Worm (Caenorhabditis elegans): Measurements from ENCODE around the gene ztf-31.

ztf-31 gene

ce11 chrIII:7230841-7231240, 10.3 kb upstream of the ztf-31 start, which contains the start of gene R151.10:
Gene R151.10, minus strand, starts transcription at chrIII:7230941.
- TF ChIP-seq ama-1 (optimal IDR thresholded peaks at IDR 0.05) (no peak), nhr-19 (GFP tag; conservative IDR thresholded peaks at IDR 0.05) (no peak), ceh-63 (GFP tag; optimal IDR thresholded peaks at IDR 0.05) (no peak)

- TF ChIP-seq mep-1 (tag; optimal IDR thresholded peaks at IDR 0.05) (no peak), tlp-1 (tag; optimal IDR thresholded peaks at IDR 0.05) (no peak), dsc-1 (tag; optimal IDR thresholded peaks at IDR 0.05) (no peak), snpc-4 (tag; optimal IDR thresholded peaks at IDR 0.05) (no peak), jun-1 (tag; optimal IDR thresholded peaks at IDR 0.05) (no peak), ces-1 (GFP tag; optimal IDR thresholded peaks at IDR 0.05) (no peak), ceh-8 (GFP tag; optimal IDR thresholded peaks at IDR 0.05) (no peak), nhr-90 (tag; optimal IDR thresholded peaks at IDR 0.05; ENCODE audit: poor library complexity) (no peak), nhr-20 (tag; optimal IDR thresholded peaks at IDR 0.05) (no peak), swsn-7 (tag; optimal IDR thresholded peaks at IDR 0.05) (no peak), ceh-63 (GFP tag; optimal IDR thresholded peaks at IDR 0.05) (no peak), fkh-8 (tag; optimal IDR thresholded peaks at IDR 0.05) (no peak), skn-1 (tag; optimal IDR thresholded peaks at IDR 0.05) (no peak), sox-4 (tag; optimal IDR thresholded peaks at IDR 0.05) (no peak), sup-37 (GFP tag; optimal IDR thresholded peaks at IDR 0.05) (no peak), irx-1 (tag; optimal IDR thresholded peaks at IDR 0.05) (no peak)
These were observed 8.4 kb upstream of the ztf-31 start, which contains the start of gene adr-2 for ce11 chrIII:7232782-7233181. Gene adr-2, minus strand, starts transcription at chrIII:7232882.

ce11 chrIII:7234148-7234547, 7.0 kb upstream of the ztf-31 start, which contains the start of gene ndus-8:
Gene ndus-8, minus strand, starts transcription at chrIII:7234202.
- TF ChIP-seq mep-1 (tag; optimal IDR thresholded peaks at IDR 0.05) (peak; percentile 95), lin-14 (GFP tag; optimal IDR thresholded peaks at IDR 0.05) (no peak), blmp-1 (tag; optimal IDR thresholded peaks at IDR 0.05) (peak; percentile 67), swsn-7 (tag; optimal IDR thresholded peaks at IDR 0.05) (peak; percentile 78), nhr-85 (tag) (peak; percentile 68), dpl-1 (GFP tag; optimal IDR thresholded peaks at IDR 0.05) (peak; percentile 60 to 79 (median 79)), lsy-2 (tag; optimal IDR thresholded peaks at IDR 0.05) (peak; percentile 87 to 90), zag-1 (tag; optimal IDR thresholded peaks at IDR 0.05) (no peak), lin-13 (GFP tag; optimal IDR thresholded peaks at IDR 0.05) (peak; percentile 41), C34B4.2 (tag; optimal IDR thresholded peaks at IDR 0.05) (no peak), irx-1 (tag; optimal IDR thresholded peaks at IDR 0.05) (peak; percentile 34), nhr-11 (tag; optimal IDR thresholded peaks at IDR 0.05) (no peak), sup-37 (GFP tag; optimal IDR thresholded peaks at IDR 0.05) (no peak), sptf-1 (tag; optimal IDR thresholded peaks at IDR 0.05) (no peak), lin-39 (tag; optimal IDR thresholded peaks at IDR 0.05) (peak; percentile 43), lin-35 (GFP tag; optimal IDR thresholded peaks at IDR 0.05) (peak; percentile 77 to 80), isw-1 (GFP tag; IDR thresholded peaks at IDR 0.05) (peak; percentile 37), ceh-8 (GFP tag; optimal IDR thresholded peaks at IDR 0.05) (no peak), mab-9 (GFP tag; IDR thresholded peaks at IDR 0.05) (no peak), snu-23 (GFP tag; optimal IDR thresholded peaks at IDR 0.05) (peak; percentile 85), nhr-71 (tag; optimal IDR thresholded peaks at IDR 0.05) (peak; percentile 82), nhr-28 (tag; optimal IDR thresholded peaks at IDR 0.05) (no peak), skn-1 (tag; optimal IDR thresholded peaks at IDR 0.05) (peak; percentile 57), fkh-8 (tag; optimal IDR thresholded peaks at IDR 0.05) (peak; percentile 18), vab-15 (tag; optimal IDR thresholded peaks at IDR 0.05) (no peak), C04F5.9 (tag; optimal IDR thresholded peaks at IDR 0.05) (peak; percentile 39), pag-3 (tag; optimal IDR thresholded peaks at IDR 0.05; ENCODE audit: borderline replicate concordance, insufficient read depth) (no peak), elt-2 (tag; optimal IDR thresholded peaks at IDR 0.05) (peak; percentile 35), ztf-4 (tag; optimal IDR thresholded peaks at IDR 0.05) (no peak), aly-2 (tag; optimal IDR thresholded peaks at IDR 0.05) (no peak), Y116A8C.19 (tag; optimal IDR thresholded peaks at IDR 0.05; ENCODE audit: borderline replicate concordance) (no peak), fkh-10 (GFP tag; optimal IDR thresholded peaks at IDR 0.05) (no peak), unc-62 (GFP tag; optimal IDR thresholded peaks at IDR 0.05) (no peak), ceh-90 (tag; optimal IDR thresholded peaks at IDR 0.05) (no peak), xbp-1 (tag; optimal IDR thresholded peaks at IDR 0.05) (peak; percentile 74), efl-1 (optimal IDR thresholded peaks at IDR 0.05) (peak; percentile 65 to 81), efl-1 (GFP tag; optimal IDR thresholded peaks at IDR 0.05 in 1 of 2) (peak; percentile 73 to 96), C16A3.4 (tag; optimal IDR thresholded peaks at IDR 0.05) (peak; percentile 79), unc-30 (tag; optimal IDR thresholded peaks at IDR 0.05) (no peak)
